Fruit fly (Drosophila melanogaster) whole organism, pupa: ENCODE measurements around the gene Ilp8.

Experiments
- CG12605 ChIP-seq: fragments of 200-800 bp; sonication (Bioruptor generic); IDR thresholded peaks from 2 replicates; pipeline ENCODE4 v1.3.6; 2022; ENCODE audit warnings: missing biosample characterization, missing genetic modification characterization
- CG13204 ChIP-seq: fragments of 200-800 bp; sonication (Bioruptor generic); optimal IDR thresholded peaks from 2 replicates; lab custom pipeline; 2018; ENCODE audit warnings: missing biosample characterization, mild to moderate bottlenecking, missing genetic modification characterization, moderate library complexity
- CG14655 ChIP-seq: fragments of 200-800 bp; sonication (Bioruptor generic); optimal IDR thresholded peaks from 3 replicates; lab custom pipeline; 2017; ENCODE audit warnings: mild to moderate bottlenecking, missing biosample characterization, missing genetic modification reagents, missing genetic modification characterization
- CG4496 ChIP-seq: fragments of 200-800 bp; sonication (Bioruptor generic); IDR thresholded peaks from 3 replicates; pipeline ENCODE4 v1.3.6; 2022; ENCODE audit warnings: missing biosample characterization, missing genetic modification characterization
- D1 ChIP-seq: fragments of 200-800 bp; sonication (Bioruptor generic); optimal IDR thresholded peaks from 2 replicates; lab custom pipeline; 2018; ENCODE audit warnings: missing biosample characterization, mild to moderate bottlenecking, missing genetic modification characterization, moderate library complexity
- EcR ChIP-seq: fragments of 200-800 bp; sonication (Bioruptor generic); optimal IDR thresholded peaks from 3 replicates; lab custom pipeline; 2019; ENCODE audit warnings: missing biosample characterization, missing genetic modification characterization, mild to moderate bottlenecking, moderate library complexity, missing genetic modification reagents
- Pif1B ChIP-seq: fragments of 200-800 bp; sonication (Bioruptor generic); optimal IDR thresholded peaks from 3 replicates; lab custom pipeline; 2016; ENCODE audit warnings: missing biosample characterization, missing genetic modification characterization
- fd96Ca ChIP-seq: fragments of 200-800 bp; sonication (Bioruptor generic); IDR thresholded peaks from 3 replicates; pipeline ENCODE4 v1.3.6; 2022; ENCODE audit warnings: missing biosample characterization, missing genetic modification characterization
- gl ChIP-seq: fragments of 200-800 bp; sonication (Bioruptor generic); optimal IDR thresholded peaks from 2 replicates; lab custom pipeline; 2018; ENCODE audit warnings: missing biosample characterization, mild to moderate bottlenecking, missing genetic modification characterization
- rn ChIP-seq: fragments of 200-800 bp; sonication (Bioruptor generic); IDR thresholded peaks from 2 replicates; pipeline ENCODE4 v1.3.6; 2022; ENCODE audit warnings: missing biosample characterization, missing genetic modification characterization

DNA sequence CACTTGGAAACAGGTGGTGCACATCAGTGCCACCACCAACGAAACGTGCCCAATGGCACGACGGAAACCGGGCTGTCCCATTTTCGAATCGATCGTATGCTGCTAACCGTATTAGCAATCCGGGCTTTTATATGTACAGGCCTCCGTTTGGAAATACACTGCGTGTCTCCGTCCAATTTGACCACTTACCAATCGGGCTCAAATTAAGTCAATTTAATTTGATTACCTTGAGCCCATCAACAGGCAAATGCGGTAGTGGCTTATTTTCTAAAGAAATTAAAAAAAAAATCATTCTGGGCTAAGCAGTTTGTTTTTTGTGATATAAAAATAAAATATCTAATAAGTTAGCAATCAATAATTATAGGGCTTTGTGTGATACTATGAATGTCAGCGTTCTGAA is 8.2 kb downstream of the Ilp8 start, which contains the start of gene a10:
- TF ChIP-seq Pif1B (GFP tag; lab: Kevin White, UChicago) (no peak), gl (tag; lab: Kevin White, UChicago) (no peak), rn (no peak), fd96Ca (GFP tag; lab: Robert Waterston, UW) (no peak), CG4496 (no peak), CG13204 (no peak), EcR (GFP tag; lab: Kevin White, UChicago) (no peak), CG14655 (GFP tag; lab: Kevin White, UChicago) (no peak), D1 (tag; lab: Kevin White, UChicago) (no peak), CG12605 (GFP tag; lab: Robert Waterston, UW) (no peak)
